Worm (Caenorhabditis elegans) whole organism, L2 larva: ENCODE measurements around the gene R04B5.11.

ENCODE experiments used
- ama-1 ChIP-seq: fragments of 150-350 bp; optimal IDR thresholded peaks from 2 replicates; lab custom pipeline; 2018; ENCODE audit warnings: inconsistent platforms
- blmp-1 ChIP-seq: sonication (generic microtip); optimal IDR thresholded peaks from 2 replicates; lab custom pipeline; 2017; ENCODE audit warnings: missing genetic modification characterization, mild to moderate bottlenecking, missing compliant biosample characterization, antibody characterized with exemption, moderate library complexity; ENCODE audit not compliant: insufficient read depth
- egl-27 ChIP-seq: sonication (generic microtip); optimal IDR thresholded peaks from 3 replicates; lab custom pipeline; 2017; ENCODE audit warnings: missing biosample characterization, missing genetic modification reagents, missing genetic modification characterization
- elt-1 ChIP-seq: fragments of 150-350 bp; optimal IDR thresholded peaks from 2 replicates; lab custom pipeline; 2014; ENCODE audit warnings: missing biosample characterization, missing genetic modification characterization
- lin-39 ChIP-seq: fragments of 150-350 bp; optimal IDR thresholded peaks from 2 replicates; lab custom pipeline; 2014; ENCODE audit warnings: missing biosample characterization, missing genetic modification reagents, missing genetic modification characterization
- nhr-237 ChIP-seq: fragments of 150-350 bp; optimal IDR thresholded peaks from 2 replicates; lab custom pipeline; 2014; ENCODE audit warnings: missing biosample characterization, missing genetic modification characterization
- nhr-6 ChIP-seq: fragments of 150-350 bp; optimal IDR thresholded peaks from 2 replicates; lab custom pipeline; 2014; ENCODE audit warnings: missing biosample characterization, missing genetic modification characterization
- sma-3 ChIP-seq: sonication (generic microtip); optimal IDR thresholded peaks from 2 replicates; lab custom pipeline; 2016; ENCODE audit warnings: missing genetic modification reagents, missing genetic modification characterization, missing compliant biosample characterization
- snpc-4 ChIP-seq: fragments of 150-350 bp; optimal IDR thresholded peaks from 2 replicates; lab custom pipeline; 2014; ENCODE audit warnings: missing biosample characterization, missing genetic modification characterization

- TF ChIP-seq nhr-237 (tag; lab: Kevin White, UChicago) (no peak), snpc-4 (no peak), nhr-6 (no peak), sma-3 (GFP tag; lab: Kevin White, UChicago) (no peak), lin-39 (tag; lab: Kevin White, UChicago) (no peak), elt-1 (tag; lab: Kevin White, UChicago) (no peak), blmp-1 (tag; lab: Kevin White, UChicago) (no peak), ama-1 (lab: Kevin White, UChicago) (no peak), egl-27 (tag; lab: Kevin White, UChicago) (no peak)
These were observed 39.1 kb upstream of the R04B5.11 start, which contains the start of gene aos-1 for ce11 chrV:10130195-10130594.
